Fruit fly (Drosophila melanogaster) whole organism, embryonic: ENCODE measurements around the gene scpr-C.
A peak's percentile ranks its signal among the peaks of the same experiment; 100 is the strongest.

Experiments used
- Asciz ChIP-seq: fragments of 200-800 bp; sonication (Bioruptor generic); optimal IDR thresholded peaks from 2 replicates; lab custom pipeline; 2017; ENCODE audit warnings: missing biosample characterization, mild to moderate bottlenecking, missing genetic modification characterization, missing genetic modification reagents
- Blimp-1 ChIP-seq: fragments of 200-800 bp; sonication (Bioruptor generic); optimal IDR thresholded peaks from 3 replicates; lab custom pipeline; 2018; ENCODE audit warnings: missing biosample characterization, missing genetic modification characterization, mild to moderate bottlenecking, moderate library complexity, missing genetic modification reagents
- CG10321 ChIP-seq: fragments of 200-800 bp; sonication (Bioruptor generic); IDR thresholded peaks from 2 replicates; pipeline ENCODE4 v1.3.6; 2022; ENCODE audit warnings: missing biosample characterization, missing genetic modification characterization
- CG11456 ChIP-seq: fragments of 200-800 bp; sonication (Bioruptor generic); IDR thresholded peaks from 3 replicates; pipeline ENCODE4 v1.3.6; 2022; ENCODE audit warnings: missing biosample characterization, missing genetic modification characterization
- CG12071 ChIP-seq: fragments of 200-800 bp; sonication (Bioruptor generic); optimal IDR thresholded peaks from 3 replicates; lab custom pipeline; 2018; ENCODE audit warnings: missing biosample characterization, mild to moderate bottlenecking, missing genetic modification characterization
- CG1233 ChIP-seq: fragments of 200-800 bp; sonication (Bioruptor generic); optimal IDR thresholded peaks from 4 replicates; lab custom pipeline; 2018; ENCODE audit warnings: missing biosample characterization, mild to moderate bottlenecking, missing genetic modification characterization
- CG12769 ChIP-seq: fragments of 200-800 bp; sonication (Bioruptor generic); optimal IDR thresholded peaks from 2 replicates; lab custom pipeline; 2019; ENCODE audit warnings: missing biosample characterization, mild to moderate bottlenecking, missing genetic modification characterization, moderate library complexity
- CG16813 ChIP-seq: fragments of 200-800 bp; sonication (Bioruptor generic); IDR thresholded peaks from 3 replicates; pipeline ENCODE4 v1.3.6; 2022; ENCODE audit warnings: missing biosample characterization, missing genetic modification characterization; ENCODE audit not compliant: partially characterized antibody
- CG2116 ChIP-seq: fragments of 200-800 bp; sonication (Bioruptor generic); optimal IDR thresholded peaks from 3 replicates; lab custom pipeline; 2018; ENCODE audit warnings: missing biosample characterization, mild to moderate bottlenecking, missing genetic modification characterization
- CG2678 ChIP-seq: fragments of 200-800 bp; sonication (Bioruptor generic); optimal IDR thresholded peaks from 3 replicates; lab custom pipeline; 2019; ENCODE audit warnings: missing biosample characterization, mild to moderate bottlenecking, missing genetic modification characterization, moderate library complexity
- CG30020 ChIP-seq: fragments of 200-800 bp; optimal IDR thresholded peaks from 2 replicates; lab custom pipeline; 2019; ENCODE audit warnings: missing biosample characterization, mild to moderate bottlenecking, missing genetic modification characterization, moderate library complexity
- CG3065 ChIP-seq: fragments of 200-800 bp; sonication (Bioruptor generic); optimal IDR thresholded peaks from 2 replicates; lab custom pipeline; 2016; ENCODE audit warnings: missing biosample characterization, missing genetic modification characterization
- CG32772 ChIP-seq: fragments of 200-800 bp; sonication (Bioruptor generic); IDR thresholded peaks from 2 replicates; pipeline ENCODE4 v1.3.6; 2022; ENCODE audit warnings: missing biosample characterization, missing genetic modification characterization
- CG42726 ChIP-seq: fragments of 200-800 bp; sonication (Bioruptor generic); IDR thresholded peaks from 2 replicates; pipeline ENCODE4 v1.3.6; 2022; ENCODE audit warnings: missing biosample characterization, missing genetic modification characterization; ENCODE audit not compliant: partially characterized antibody
- CG5245 ChIP-seq: fragments of 200-800 bp; sonication (Bioruptor generic); optimal IDR thresholded peaks from 3 replicates; lab custom pipeline; 2016; ENCODE audit warnings: missing biosample characterization, missing genetic modification characterization
- CG6813 ChIP-seq: fragments of 200-800 bp; sonication (Bioruptor generic); optimal IDR thresholded peaks from 2 replicates; lab custom pipeline; 2017; ENCODE audit warnings: missing biosample characterization, missing genetic modification characterization, mild to moderate bottlenecking, moderate library complexity, missing genetic modification reagents
- CG7987 ChIP-seq: fragments of 200-800 bp; sonication (Bioruptor generic); optimal IDR thresholded peaks from 2 replicates; lab custom pipeline; 2018; ENCODE audit warnings: missing biosample characterization, mild to moderate bottlenecking, missing genetic modification characterization, moderate library complexity
- CG8290 ChIP-seq, 3 experiments: fragments of 200-800 bp; sonication (Bioruptor generic); optimal IDR thresholded peaks; 2 replicates each; lab custom pipeline; 2016 to 2019; ENCODE audit warnings: missing biosample characterization in 3 of 3, missing genetic modification characterization in 3 of 3, mild to moderate bottlenecking in 2 of 3, moderate library complexity in 1 of 3
- CG9437 ChIP-seq: fragments of 200-800 bp; sonication (Bioruptor generic); optimal IDR thresholded peaks from 2 replicates; lab custom pipeline; 2018; ENCODE audit warnings: missing biosample characterization, mild to moderate bottlenecking, missing genetic modification characterization
- CG9817 ChIP-seq: fragments of 200-800 bp; sonication (Bioruptor generic); optimal IDR thresholded peaks from 2 replicates; lab custom pipeline; 2018; ENCODE audit warnings: missing biosample characterization, mild to moderate bottlenecking, missing genetic modification characterization, moderate library complexity
- D19B ChIP-seq: fragments of 200-800 bp; sonication (Bioruptor generic); optimal IDR thresholded peaks from 2 replicates; lab custom pipeline; 2017; ENCODE audit warnings: missing biosample characterization, mild to moderate bottlenecking, missing genetic modification characterization
- Fer1 ChIP-seq: fragments of 200-800 bp; sonication (Bioruptor generic); optimal IDR thresholded peaks from 2 replicates; lab custom pipeline; 2017; ENCODE audit warnings: missing biosample characterization, mild to moderate bottlenecking, missing genetic modification characterization
- HHEX ChIP-seq: fragments of 200-800 bp; sonication (Bioruptor generic); optimal IDR thresholded peaks from 3 replicates; lab custom pipeline; 2017; ENCODE audit warnings: missing biosample characterization, mild to moderate bottlenecking, missing genetic modification characterization, missing genetic modification reagents
- HLH4C ChIP-seq: fragments of 200-800 bp; sonication (Bioruptor generic); IDR thresholded peaks from 3 replicates; pipeline ENCODE4 v1.3.6; 2022; ENCODE audit warnings: missing biosample characterization, missing genetic modification characterization; ENCODE audit not compliant: partially characterized antibody
- Hr78 ChIP-seq, 2 experiments: fragments of 200-800 bp in 1 of 2; fragments of >200 bp in 1 of 2; sonication (Bioruptor generic) in 1 of 2; optimal IDR thresholded peaks; 2 replicates each; lab custom pipeline; 2017 to 2019; ENCODE audit warnings: missing biosample characterization in 2 of 2, missing genetic modification characterization in 2 of 2, mild to moderate bottlenecking in 1 of 2, moderate library complexity in 1 of 2
- Med ChIP-seq: fragments of 200-800 bp; sonication (Bioruptor generic); peaks from one replicate; lab custom pipeline; 2016; ENCODE audit warnings: missing biosample characterization, missing genetic modification characterization, mild to moderate bottlenecking, inconsistent platforms, moderate library complexity
- Meics ChIP-seq: fragments of 200-800 bp; sonication (Bioruptor generic); optimal IDR thresholded peaks from 2 replicates; lab custom pipeline; 2017; ENCODE audit warnings: missing biosample characterization, mild to moderate bottlenecking, missing genetic modification characterization
- Sox102F ChIP-seq: fragments of 200-800 bp; sonication (Bioruptor generic); optimal IDR thresholded peaks from 2 replicates; lab custom pipeline; 2018; ENCODE audit warnings: missing biosample characterization, mild to moderate bottlenecking, missing genetic modification characterization, moderate library complexity
- TFAM ChIP-seq: fragments of 200-800 bp; sonication (Bioruptor generic); optimal IDR thresholded peaks from 2 replicates; lab custom pipeline; 2017; ENCODE audit warnings: missing biosample characterization, missing genetic modification characterization, inconsistent platforms
- Taf1 ChIP-seq: fragments of 200-800 bp; sonication (Bioruptor generic); IDR thresholded peaks from 2 replicates; pipeline ENCODE4 v1.3.6; 2022; ENCODE audit warnings: missing biosample characterization, missing genetic modification characterization
- amos ChIP-seq: fragments of 200-800 bp; sonication (Bioruptor generic); IDR thresholded peaks from 2 replicates; pipeline ENCODE4 v1.3.6; 2022; ENCODE audit warnings: missing biosample characterization, missing genetic modification characterization; ENCODE audit not compliant: partially characterized antibody
- cato ChIP-seq: fragments of 200-800 bp; sonication (Bioruptor generic); optimal IDR thresholded peaks from 2 replicates; lab custom pipeline; 2016; ENCODE audit warnings: missing biosample characterization, missing genetic modification characterization, borderline replicate concordance
- caup ChIP-seq: fragments of 200-800 bp; sonication (Bioruptor generic); optimal IDR thresholded peaks from 3 replicates; lab custom pipeline; 2017; ENCODE audit warnings: missing biosample characterization, mild to moderate bottlenecking, missing genetic modification characterization, moderate library complexity; ENCODE audit not compliant: severe bottlenecking
- ci ChIP-seq: fragments of 200-800 bp; sonication (Bioruptor generic); IDR thresholded peaks from 3 replicates; pipeline ENCODE4 v1.3.6; 2022; ENCODE audit warnings: missing biosample characterization, missing genetic modification characterization
- fd64A ChIP-seq: fragments of 200-800 bp; sonication (Bioruptor generic); optimal IDR thresholded peaks from 3 replicates; lab custom pipeline; 2018; ENCODE audit warnings: missing biosample characterization, mild to moderate bottlenecking, missing genetic modification characterization
- her ChIP-seq: fragments of 200-800 bp; sonication (Bioruptor generic); optimal IDR thresholded peaks from 2 replicates; lab custom pipeline; 2016; ENCODE audit warnings: missing biosample characterization, missing genetic modification characterization
- knrl ChIP-seq: fragments of 200-800 bp; sonication (Bioruptor generic); IDR thresholded peaks from 3 replicates; pipeline ENCODE4 v1.3.6; 2022; ENCODE audit warnings: missing biosample characterization, missing genetic modification characterization; ENCODE audit not compliant: partially characterized antibody
- mirr ChIP-seq: fragments of 200-800 bp; sonication (Bioruptor generic); optimal IDR thresholded peaks from 3 replicates; lab custom pipeline; 2018; ENCODE audit warnings: missing biosample characterization, mild to moderate bottlenecking, missing genetic modification characterization
- nerfin-1 ChIP-seq: fragments of 200-800 bp; sonication (Bioruptor generic); optimal IDR thresholded peaks from 3 replicates; lab custom pipeline; 2019; ENCODE audit warnings: missing biosample characterization, mild to moderate bottlenecking, missing genetic modification characterization, moderate library complexity
- schlank ChIP-seq: fragments of 200-800 bp; sonication (Bioruptor generic); optimal IDR thresholded peaks from 2 replicates; lab custom pipeline; 2018; ENCODE audit warnings: missing biosample characterization, mild to moderate bottlenecking, missing genetic modification characterization
- sens ChIP-seq: fragments of 200-800 bp; sonication (Bioruptor generic); peaks from one replicate; lab custom pipeline; 2016; ENCODE audit warnings: missing biosample characterization, missing genetic modification characterization
- shn ChIP-seq: fragments of 200-800 bp; sonication (Bioruptor generic); optimal IDR thresholded peaks from 3 replicates; lab custom pipeline; 2016; ENCODE audit warnings: missing biosample characterization, missing genetic modification characterization
- so ChIP-seq: fragments of 200-800 bp; sonication (Bioruptor generic); IDR thresholded peaks from 3 replicates; pipeline ENCODE4 v1.3.6; 2022; ENCODE audit warnings: missing biosample characterization, missing genetic modification characterization
- tap ChIP-seq: fragments of 200-800 bp; optimal IDR thresholded peaks from 3 replicates; lab custom pipeline; 2019; ENCODE audit warnings: missing biosample characterization, mild to moderate bottlenecking, missing genetic modification characterization, moderate library complexity
- tna ChIP-seq: fragments of 200-800 bp; sonication (Bioruptor generic); IDR thresholded peaks from 2 replicates; pipeline ENCODE4 v1.3.6; 2022; ENCODE audit warnings: missing biosample characterization, missing genetic modification characterization; ENCODE audit not compliant: partially characterized antibody
- trem ChIP-seq: fragments of 200-800 bp; optimal IDR thresholded peaks from 3 replicates; lab custom pipeline; 2019; ENCODE audit warnings: missing biosample characterization, mild to moderate bottlenecking, missing genetic modification characterization, moderate library complexity
- usp ChIP-seq: fragments of >200 bp; optimal IDR thresholded peaks from 2 replicates; lab custom pipeline; 2017; ENCODE audit warnings: missing biosample characterization, missing genetic modification characterization
- wek ChIP-seq: fragments of 200-800 bp; sonication (Bioruptor generic); optimal IDR thresholded peaks from 3 replicates; lab custom pipeline; 2018; ENCODE audit warnings: missing biosample characterization, mild to moderate bottlenecking, missing genetic modification characterization, moderate library complexity

scpr-C gene

dm6 chr3R:11178300-11178699 lies 47.0 kb upstream of the scpr-C start (continued):
- TF ChIP-seq fd64A (GFP tag; lab: Kevin White, UChicago) = peak; percentile 7
- TF ChIP-seq sens (GFP tag; lab: Kevin White, UChicago) = peak; percentile 60
- TF ChIP-seq Fer1 = peak; percentile 22
- peak; percentile 28 for TF ChIP-seq CG2678
- TF ChIP-seq CG1233 (GFP tag; lab: Kevin White, UChicago) = peak; percentile 27
- no peak for TF ChIP-seq CG10321 (GFP tag; lab: Robert Waterston, UW)
- no peak for TF ChIP-seq her (GFP tag; lab: Kevin White, UChicago)
- 0 out of 2 replicates have a peak, but pooled peaks have one; percentile 18 for TF ChIP-seq CG32772 (GFP tag; lab: Robert Waterston, UW)
- no peak for TF ChIP-seq amos (GFP tag; lab: Robert Waterston, UW)
- TF ChIP-seq mirr (GFP tag; lab: Kevin White, UChicago) = peak; percentile 63
- 0 out of 3 replicates have a peak, but pooled peaks have one; percentile 14 for TF ChIP-seq ci (GFP tag; lab: Robert Waterston, UW)
- TF ChIP-seq HHEX (GFP tag; lab: Kevin White, UChicago) = peak; percentile 17
- TF ChIP-seq CG8290 (GFP tag; optimal IDR thresholded peaks at IDR 0.05; lab: Kevin White, UChicago) = no peak
- peak in 1 of 2 experiments; percentile 12 for TF ChIP-seq CG8290 (tag; optimal IDR thresholded peaks at IDR 0.05; lab: Kevin White, UChicago)
- peak; percentile 11 for TF ChIP-seq tap (tag; lab: Kevin White, UChicago)
- TF ChIP-seq CG12769 (tag; lab: Kevin White, UChicago) = peak; percentile 12
- no peak for TF ChIP-seq schlank (tag; lab: Kevin White, UChicago)
- TF ChIP-seq Sox102F = peak; percentile 5
- TF ChIP-seq Meics (GFP tag; lab: Kevin White, UChicago) = peak; percentile 90
- peak; percentile 49 for TF ChIP-seq wek
- 0 out of 3 replicates have a peak, but pooled peaks have one; percentile 17 for TF ChIP-seq so (GFP tag; lab: Robert Waterston, UW)
- TF ChIP-seq CG6813 (GFP tag; lab: Kevin White, UChicago) = peak; percentile 23
- peak; percentile 70 for TF ChIP-seq Med (GFP tag; lab: Kevin White, UChicago)

- TF ChIP-seq knrl (GFP tag; lab: Robert Waterston, UW) (no peak), CG11456 (GFP tag; lab: Robert Waterston, UW) (0 out of 3 replicates have a peak, but pooled peaks have one; percentile 5), trem (tag; lab: Kevin White, UChicago) (no peak), Med (GFP tag; lab: Kevin White, UChicago) (peak; percentile 87), HLH4C (no peak), CG2116 (GFP tag; lab: Kevin White, UChicago) (no peak), CG16813 (GFP tag; lab: Robert Waterston, UW) (no peak), tna (GFP tag; lab: Robert Waterston, UW) (no peak), Blimp-1 (no peak), shn (GFP tag; lab: Kevin White, UChicago) (no peak), nerfin-1 (tag; lab: Kevin White, UChicago) (no peak), CG3065 (GFP tag; lab: Kevin White, UChicago) (no peak), Hr78 (GFP tag; optimal IDR thresholded peaks at IDR 0.05; lab: Kevin White, UChicago) (no peak), TFAM (no peak), caup (GFP tag; lab: Kevin White, UChicago) (no peak), CG12071 (GFP tag; lab: Kevin White, UChicago) (no peak), Meics (GFP tag; lab: Kevin White, UChicago) (peak; percentile 55), CG7987 (GFP tag; lab: Kevin White, UChicago) (no peak), CG5245 (no peak), CG9437 (GFP tag; lab: Kevin White, UChicago) (no peak), Taf1 (GFP tag; lab: Robert Waterston, UW) (no peak), Asciz (GFP tag; lab: Kevin White, UChicago) (no peak), CG42726 (no peak), CG9817 (no peak), D19B (no peak), usp (no peak), cato (GFP tag; lab: Kevin White, UChicago) (no peak), CG30020 (tag; lab: Kevin White, UChicago) (no peak)
Measured at dm6 chr3R:11195792-11196191, 29.5 kb upstream of the scpr-C start, which contains the start of gene CG18577. CG18577 (plus strand) TSS chr3R:11196092.
